Worm (Caenorhabditis elegans): Measurements from ENCODE around the gene mab-3.

The mab-3 gene

ce11 chrII:9742784-9743183 is 10.8 kb downstream of the mab-3 start, which contains the start of gene pno-1:
Gene pno-1 (minus strand): TSS chrII:9742884.
- TF ChIP-seq C16A3.4 (tag; optimal IDR thresholded peaks at IDR 0.05) (no peak), hlh-4 (tag; optimal IDR thresholded peaks at IDR 0.05) (no peak), nhr-28 (tag; optimal IDR thresholded peaks at IDR 0.05) (no peak), snpc-4 (tag; optimal IDR thresholded peaks at IDR 0.05) (no peak), lin-35 (GFP tag; optimal IDR thresholded peaks at IDR 0.05) (no peak), C34B4.2 (tag; optimal IDR thresholded peaks at IDR 0.05) (no peak), hlh-17 (GFP tag; optimal IDR thresholded peaks at IDR 0.05; ENCODE audit: borderline replicate concordance) (no peak), irx-1 (tag; optimal IDR thresholded peaks at IDR 0.05) (no peak), ceh-82 (tag; optimal IDR thresholded peaks at IDR 0.05) (no peak), nhr-71 (tag; optimal IDR thresholded peaks at IDR 0.05) (no peak), vab-15 (tag; optimal IDR thresholded peaks at IDR 0.05) (no peak), nhr-47 (tag; optimal IDR thresholded peaks at IDR 0.05) (no peak), tbx-2 (tag; optimal IDR thresholded peaks at IDR 0.05) (no peak), mdl-1 (tag; optimal IDR thresholded peaks at IDR 0.05) (no peak), ets-5 (GFP tag; IDR thresholded peaks at IDR 0.05) (no peak), aha-1 (tag; optimal IDR thresholded peaks at IDR 0.05) (no peak), ceh-8 (GFP tag; optimal IDR thresholded peaks at IDR 0.05) (no peak), pax-3 (tag; optimal IDR thresholded peaks at IDR 0.05) (no peak), dpl-1 (GFP tag; optimal IDR thresholded peaks at IDR 0.05) (no peak), C04F5.9 (tag; optimal IDR thresholded peaks at IDR 0.05) (no peak)

ce11 chrII:9746069-9746468 is 14.1 kb downstream of the mab-3 start, which contains the start of the genes Y53C12B.1 and nos-3:
Gene Y53C12B.1 (minus strand): TSS chrII:9746078.
Gene nos-3 (plus strand): TSS chrII:9746316.
- TF ChIP-seq skn-1 (tag; optimal IDR thresholded peaks at IDR 0.05) (peak; percentile 82), hpl-2 (GFP tag; optimal IDR thresholded peaks at IDR 0.05) (no peak), snpc-4 (tag; optimal IDR thresholded peaks at IDR 0.05) (peak; percentile 27), ceh-90 (tag; optimal IDR thresholded peaks at IDR 0.05) (no peak), elt-2 (tag; optimal IDR thresholded peaks at IDR 0.05) (peak; percentile 28), ceh-82 (tag; optimal IDR thresholded peaks at IDR 0.05) (peak; percentile 54 to 84 (median 77)), nhr-11 (tag; optimal IDR thresholded peaks at IDR 0.05) (peak; percentile 62), sptf-1 (tag; optimal IDR thresholded peaks at IDR 0.05) (no peak), lsy-2 (tag; optimal IDR thresholded peaks at IDR 0.05) (peak; percentile 99), pag-3 (tag; optimal IDR thresholded peaks at IDR 0.05; ENCODE audit: borderline replicate concordance, insufficient read depth) (no peak), unc-86 (tag; optimal IDR thresholded peaks at IDR 0.05) (peak; percentile 71), dsc-1 (tag; optimal IDR thresholded peaks at IDR 0.05) (peak; percentile 57), hlh-4 (tag; optimal IDR thresholded peaks at IDR 0.05) (no peak), nhr-71 (tag; optimal IDR thresholded peaks at IDR 0.05) (peak; percentile 85), lin-39 (tag; optimal IDR thresholded peaks at IDR 0.05) (peak; percentile 55), fkh-10 (GFP tag; optimal IDR thresholded peaks at IDR 0.05) (peak; percentile 27), lin-13 (GFP tag; optimal IDR thresholded peaks at IDR 0.05) (peak; percentile 64), unc-30 (tag; optimal IDR thresholded peaks at IDR 0.05) (no peak), lin-14 (GFP tag; optimal IDR thresholded peaks at IDR 0.05) (peak; percentile 80), mdl-1 (tag; optimal IDR thresholded peaks at IDR 0.05) (peak in 1 of 2 experiments; percentile 68), nhr-85 (tag) (peak; percentile 93), snu-23 (GFP tag; optimal IDR thresholded peaks at IDR 0.05) (peak; percentile 89), nhr-20 (tag; optimal IDR thresholded peaks at IDR 0.05) (peak; percentile 83), unc-62 (GFP tag; optimal IDR thresholded peaks at IDR 0.05) (no peak), egl-27 (tag; optimal IDR thresholded peaks at IDR 0.05) (no peak), mep-1 (tag; optimal IDR thresholded peaks at IDR 0.05) (peak; percentile 61), nhr-19 (GFP tag; conservative IDR thresholded peaks at IDR 0.05) (peak; percentile 82), ets-5 (GFP tag; IDR thresholded peaks at IDR 0.05) (no peak), swsn-7 (tag; optimal IDR thresholded peaks at IDR 0.05) (peak; percentile 77), rnt-1 (tag; optimal IDR thresholded peaks at IDR 0.05) (peak; percentile 83), nhr-77 (tag; optimal IDR thresholded peaks at IDR 0.05) (peak; percentile 69), jun-1 (tag; optimal IDR thresholded peaks at IDR 0.05) (peak; percentile 59), aly-2 (tag; optimal IDR thresholded peaks at IDR 0.05) (peak; percentile 65), mab-9 (GFP tag; IDR thresholded peaks at IDR 0.05) (no peak), ztf-11 (tag; optimal IDR thresholded peaks at IDR 0.05) (no peak), elt-3 (tag; optimal IDR thresholded peaks at IDR 0.05) (peak in 3 of 6 experiments; percentile 8 to 81 (median 69)), vab-15 (tag; optimal IDR thresholded peaks at IDR 0.05) (peak; percentile 41), nhr-12 (tag; optimal IDR thresholded peaks at IDR 0.05) (no peak)
